Worm (Caenorhabditis elegans) whole organism, L4 larva: ENCODE data around the gene urb-1.
A peak's percentile ranks its signal among the peaks of the same experiment; 100 is the strongest.

Experiments
- D1046.2 ChIP-seq: fragments of 200-800 bp; sonication (Bioruptor generic); IDR thresholded peaks from 2 replicates; pipeline ENCODE4 v1.3.6; 2022; ENCODE audit warnings: missing genetic modification characterization, missing compliant biosample characterization
- F49E8.2 ChIP-seq: sonication (generic microtip); optimal IDR thresholded peaks from 2 replicates; lab custom pipeline; 2016; ENCODE audit warnings: missing compliant biosample characterization, mild to moderate bottlenecking, missing genetic modification characterization, borderline replicate concordance
- T26A8.4 ChIP-seq: fragments of 200-800 bp; sonication (Bioruptor generic); IDR thresholded peaks from 2 replicates; pipeline ENCODE4 v1.3.6; 2022; ENCODE audit warnings: missing genetic modification characterization, missing compliant biosample characterization
- Y48G9A.11 ChIP-seq: fragments of 200-800 bp; sonication (Bioruptor generic); IDR thresholded peaks from 2 replicates; pipeline ENCODE4 v1.3.6; 2022; ENCODE audit warnings: missing genetic modification reagents, missing genetic modification characterization, missing compliant biosample characterization
- aha-1 ChIP-seq: fragments of 150-350 bp; peaks from one replicate; lab custom pipeline; 2014; ENCODE audit warnings: missing biosample characterization, missing genetic modification characterization
- ama-1 ChIP-seq: fragments of 150-350 bp; optimal IDR thresholded peaks from 2 replicates; lab custom pipeline; 2014; ENCODE audit warnings: inconsistent platforms, mixed read lengths
- ceh-20 ChIP-seq: fragments of 200-800 bp; sonication (Bioruptor generic); IDR thresholded peaks from 2 replicates; pipeline ENCODE4 v1.3.6; 2022; ENCODE audit warnings: missing genetic modification reagents, missing genetic modification characterization, missing compliant biosample characterization
- ceh-28 ChIP-seq: fragments of 150-350 bp; optimal IDR thresholded peaks from 2 replicates; lab custom pipeline; 2014; ENCODE audit warnings: missing biosample characterization, missing genetic modification reagents, missing genetic modification characterization
- daf-12 ChIP-seq: fragments of 150-350 bp; optimal IDR thresholded peaks from 2 replicates; lab custom pipeline; 2014; ENCODE audit warnings: missing biosample characterization, missing genetic modification reagents, missing genetic modification characterization
- daf-16 ChIP-seq, 3 experiments: sonication (generic microtip); optimal IDR thresholded peaks; 2 replicates each; lab custom pipeline; 2016 to 2017; ENCODE audit warnings: missing genetic modification characterization in 3 of 3, missing genetic modification reagents in 3 of 3, mild to moderate bottlenecking in 2 of 3, missing compliant biosample characterization in 2 of 3, missing biosample characterization in 1 of 3, moderate library complexity in 1 of 3
- dmd-6 ChIP-seq: fragments of 200-800 bp; sonication (Bioruptor generic); IDR thresholded peaks from 2 replicates; pipeline ENCODE4 v1.3.6; 2022; ENCODE audit warnings: missing genetic modification reagents, missing genetic modification characterization, missing compliant biosample characterization
- dmd-8 ChIP-seq: fragments of 200-800 bp; sonication (Bioruptor generic); IDR thresholded peaks from 2 replicates; pipeline ENCODE4 v1.3.6; 2022; ENCODE audit warnings: missing genetic modification characterization, missing compliant biosample characterization
- dmd-9 ChIP-seq: fragments of 200-800 bp; sonication (Bioruptor generic); IDR thresholded peaks from 2 replicates; pipeline ENCODE4 v1.3.6; 2022; ENCODE audit warnings: missing genetic modification reagents, missing genetic modification characterization, missing compliant biosample characterization
- dpl-1 ChIP-seq: fragments of 150-350 bp; optimal IDR thresholded peaks from 2 replicates; lab custom pipeline; 2014; ENCODE audit warnings: missing biosample characterization, missing genetic modification reagents, missing genetic modification characterization
- egl-43 ChIP-seq: fragments of 200-800 bp; sonication (Bioruptor generic); IDR thresholded peaks from 2 replicates; pipeline ENCODE4 v1.3.6; 2022; ENCODE audit warnings: missing genetic modification reagents, missing genetic modification characterization, missing compliant biosample characterization
- hlh-11 ChIP-seq: fragments of 200-800 bp; sonication (Bioruptor generic); optimal IDR thresholded peaks from 2 replicates; lab custom pipeline; 2018; ENCODE audit warnings: mild to moderate bottlenecking, missing genetic modification characterization, missing compliant biosample characterization
- hlh-30 ChIP-seq: sonication (generic microtip); optimal IDR thresholded peaks from 2 replicates; lab custom pipeline; 2017; ENCODE audit warnings: antibody characterized with exemption, mild to moderate bottlenecking, missing genetic modification characterization, missing compliant biosample characterization; ENCODE audit not compliant: insufficient read depth
- lim-7 ChIP-seq: fragments of 200-800 bp; sonication (Bioruptor generic); IDR thresholded peaks from 2 replicates; pipeline ENCODE4 v1.3.6; 2022; ENCODE audit warnings: missing genetic modification characterization, missing compliant biosample characterization
- lin-1 ChIP-seq: fragments of 200-800 bp; sonication (Bioruptor generic); IDR thresholded peaks from 2 replicates; pipeline ENCODE4 v1.3.6; 2022; ENCODE audit warnings: missing genetic modification reagents, missing genetic modification characterization, missing compliant biosample characterization
- lin-13 ChIP-seq: fragments of 150-350 bp; optimal IDR thresholded peaks from 2 replicates; lab custom pipeline; 2014; ENCODE audit warnings: missing biosample characterization, missing genetic modification reagents, missing genetic modification characterization
- lin-38 ChIP-seq: fragments of 200-800 bp; sonication (Bioruptor generic); IDR thresholded peaks from 2 replicates; pipeline ENCODE4 v1.3.6; 2022; ENCODE audit warnings: missing genetic modification reagents, missing genetic modification characterization, missing compliant biosample characterization
- lir-3 ChIP-seq: sonication (generic microtip); optimal IDR thresholded peaks from 2 replicates; lab custom pipeline; 2016; ENCODE audit warnings: mild to moderate bottlenecking, missing genetic modification characterization, missing compliant biosample characterization
- madf-5 ChIP-seq, 2 experiments: fragments of 200-800 bp; sonication (Bioruptor generic); IDR thresholded peaks; 2 replicates each; pipeline ENCODE4 v1.3.6; 2022; ENCODE audit warnings: missing compliant biosample characterization in 2 of 2, missing genetic modification characterization in 2 of 2
- mdt-29 ChIP-seq: fragments of 200-800 bp; sonication (Bioruptor generic); IDR thresholded peaks from 2 replicates; pipeline ENCODE4 v1.3.6; 2022; ENCODE audit warnings: missing genetic modification reagents, missing genetic modification characterization, missing compliant biosample characterization
- mes-2 ChIP-seq: sonication (generic microtip); optimal IDR thresholded peaks from 2 replicates; lab custom pipeline; 2016; ENCODE audit warnings: missing genotype, mild to moderate bottlenecking, missing genetic modification characterization, missing compliant biosample characterization; ENCODE audit not compliant: poor library complexity, severe bottlenecking
- nhr-102 ChIP-seq: sonication (generic microtip); optimal IDR thresholded peaks from 2 replicates; lab custom pipeline; 2016; ENCODE audit warnings: mild to moderate bottlenecking, missing genetic modification characterization, moderate library complexity, missing compliant biosample characterization
- nhr-28 ChIP-seq: fragments of 150-350 bp; optimal IDR thresholded peaks from 2 replicates; lab custom pipeline; 2014; ENCODE audit warnings: missing biosample characterization, missing genetic modification characterization
- nhr-42 ChIP-seq: fragments of 200-800 bp; sonication (Bioruptor generic); IDR thresholded peaks from 2 replicates; pipeline ENCODE4 v1.3.6; 2022; ENCODE audit warnings: missing genetic modification characterization, missing compliant biosample characterization
- pha-4 ChIP-seq, 2 experiments: fragments of 150-350 bp in 1 of 2; fragments of 200-800 bp in 1 of 2; sonication (Bioruptor generic) in 1 of 2; IDR thresholded peaks in 1 of 2; optimal IDR thresholded peaks in 1 of 2; 2 replicates each; pipeline versions ENCODE4 v1.3.6 to Lab custom; 2014 to 2022; ENCODE audit warnings: missing genetic modification characterization in 2 of 2, missing genetic modification reagents in 2 of 2, missing biosample characterization in 1 of 2, missing compliant biosample characterization in 1 of 2
- sdz-12 ChIP-seq: fragments of 200-800 bp; sonication (Bioruptor generic); optimal IDR thresholded peaks from 2 replicates; lab custom pipeline; 2018; ENCODE audit warnings: mild to moderate bottlenecking, missing genetic modification characterization, missing compliant biosample characterization
- set-16 ChIP-seq: fragments of 200-800 bp; sonication (Bioruptor generic); IDR thresholded peaks from 2 replicates; pipeline ENCODE4 v1.3.6; 2022; ENCODE audit warnings: missing genetic modification reagents, missing genetic modification characterization, missing compliant biosample characterization
- snpc-4 ChIP-seq: fragments of 150-350 bp; optimal IDR thresholded peaks from 2 replicates; lab custom pipeline; 2014; ENCODE audit warnings: missing biosample characterization, missing genetic modification characterization
- spr-3 ChIP-seq: fragments of 200-800 bp; sonication (Bioruptor generic); optimal IDR thresholded peaks from 2 replicates; lab custom pipeline; 2018; ENCODE audit warnings: mild to moderate bottlenecking, missing genetic modification characterization, missing compliant biosample characterization
- unc-62 ChIP-seq, 3 experiments: fragments of 150-350 bp in 1 of 3; sonication (generic microtip); optimal IDR thresholded peaks in 2 of 3; peaks in 1 of 3; 1 replicate in 1 of 3; 2 replicates in 2 of 3; lab custom pipeline; 2014 to 2017; ENCODE audit warnings: missing biosample characterization in 3 of 3, missing genetic modification characterization in 3 of 3, missing genetic modification reagents in 3 of 3, missing genotype in 1 of 3
- zfp-3 ChIP-seq: fragments of 200-800 bp; sonication (Bioruptor generic); conservative IDR thresholded peaks from 2 replicates; pipeline ENCODE4 v1.3.6; 2022; ENCODE audit warnings: missing genetic modification reagents, missing genetic modification characterization, missing compliant biosample characterization
- zip-11 ChIP-seq: fragments of 200-800 bp; sonication (Bioruptor generic); IDR thresholded peaks from 2 replicates; pipeline ENCODE4 v1.3.6; 2022; ENCODE audit warnings: missing genetic modification characterization, missing compliant biosample characterization
- ztf-7 ChIP-seq: fragments of 150-350 bp; optimal IDR thresholded peaks from 2 replicates; lab custom pipeline; 2014; ENCODE audit warnings: missing biosample characterization, missing genetic modification characterization

The urb-1 gene

DNA sequence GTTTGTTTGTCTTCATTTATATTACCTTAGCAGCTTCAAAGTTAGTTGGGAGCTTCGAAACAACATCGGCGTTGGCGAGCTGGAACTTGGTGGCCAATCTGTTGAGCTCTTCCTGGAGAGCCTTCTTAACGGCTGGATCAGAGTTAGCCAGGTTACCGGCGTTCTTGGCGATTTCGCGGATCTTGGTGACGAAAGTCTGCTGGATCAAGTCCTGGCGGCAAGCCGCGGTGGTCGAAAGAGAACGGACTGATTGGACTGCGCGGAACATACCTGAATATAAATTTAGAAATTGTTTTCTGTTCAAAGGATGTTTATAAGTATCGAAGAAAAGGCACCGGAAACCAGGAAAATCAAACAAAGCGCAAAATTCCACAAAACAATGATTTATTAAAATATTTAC lies 2.9 kb upstream of the urb-1 start, which contains the start of gene atp-4:
atp-4 (minus strand) TSS at position 270 of the 400 bp plus-strand sequence.
- TF ChIP-seq daf-12 (tag; lab: Kevin White, UChicago) (no peak), snpc-4 (tag; lab: Kevin White, UChicago) (no peak), ztf-7 (tag; lab: Kevin White, UChicago) (no peak), F49E8.2 (tag; lab: Kevin White, UChicago) (no peak), dmd-8 (GFP tag; lab: Robert Waterston, UW) (0 out of 2 replicates have a peak, but pooled peaks have one; percentile 25), ama-1 (lab: Kevin White, UChicago) (peak; percentile 87), hlh-30 (tag; lab: Kevin White, UChicago) (no peak), lin-1 (GFP tag; lab: Robert Waterston, UW) (no peak), dmd-6 (GFP tag; lab: Robert Waterston, UW) (no peak), D1046.2 (GFP tag; lab: Robert Waterston, UW) (0 out of 2 replicates have a peak, but pooled peaks have one; percentile 76), set-16 (GFP tag; lab: Robert Waterston, UW) (peak; percentile 68), mdt-29 (GFP tag; lab: Robert Waterston, UW) (0 out of 2 replicates have a peak, but pooled peaks have one; percentile 15), madf-5 (GFP tag; IDR thresholded peaks at IDR 0.05; lab: Robert Waterston, UW) (0 out of 4 replicates have a peak, but pooled peaks of 1 of the 2 experiments have one; percentile 67), sdz-12 (GFP tag; lab: Kevin White, UChicago) (peak; percentile 51), pha-4 (GFP tag; IDR thresholded peaks at IDR 0.05; lab: Robert Waterston, UW) (no peak), pha-4 (tag; optimal IDR thresholded peaks at IDR 0.05; lab: Kevin White, UChicago) (no peak), Y48G9A.11 (GFP tag; lab: Robert Waterston, UW) (peak; percentile 72), dmd-9 (GFP tag; lab: Robert Waterston, UW) (0 out of 2 replicates have a peak, but pooled peaks have one; percentile 15), zip-11 (GFP tag; lab: Robert Waterston, UW) (no peak), lir-3 (tag; lab: Kevin White, UChicago) (no peak), unc-62 (GFP tag; optimal IDR thresholded peaks at IDR 0.05 in 1 of 2; lab: Kevin White, UChicago) (peak in 1 of 2 experiments; percentile 63), unc-62 (tag; optimal IDR thresholded peaks at IDR 0.05; lab: Kevin White, UChicago) (no peak), egl-43 (GFP tag; lab: Robert Waterston, UW) (peak; percentile 14; the same call in 1 of the 2 replicates), nhr-42 (GFP tag; lab: Robert Waterston, UW) (no peak), ceh-28 (tag; lab: Kevin White, UChicago) (no peak), lim-7 (GFP tag; lab: Robert Waterston, UW) (peak; percentile 29; the same call in 1 of the 2 replicates)

DNA sequence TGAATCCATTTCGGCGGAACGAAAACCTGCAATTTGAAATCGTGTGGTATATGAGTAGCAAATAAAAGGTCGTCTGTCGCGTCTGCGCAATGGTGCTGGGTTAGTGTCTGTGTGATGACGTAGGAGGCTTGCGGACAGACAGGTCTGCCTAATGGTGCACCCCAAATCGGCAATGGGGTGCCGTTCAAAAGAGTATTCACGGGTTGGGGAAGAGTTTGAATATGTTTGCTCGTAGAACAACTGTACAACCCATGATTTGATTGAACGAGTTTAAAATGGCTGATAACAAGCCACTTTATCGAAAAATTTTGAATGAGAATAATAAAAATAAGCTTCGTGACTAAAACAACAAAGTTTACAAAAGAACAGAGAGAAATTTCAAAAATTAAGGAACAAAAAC lies 2.0 kb upstream of the urb-1 start, which contains the start of gene T05H4.11:
T05H4.11 (minus strand) TSS at position 335 of the 400 bp plus-strand sequence.
- TF ChIP-seq daf-16 (GFP tag; optimal IDR thresholded peaks at IDR 0.05; lab: Kevin White, UChicago) (no peak), daf-16 (tag; optimal IDR thresholded peaks at IDR 0.05; lab: Kevin White, UChicago) (peak; percentile 70), zfp-3 (GFP tag; lab: Robert Waterston, UW) (peak; percentile 70; the same call in 1 of the 2 replicates), aha-1 (tag; lab: Kevin White, UChicago) (peak; percentile 20), hlh-11 (tag; lab: Kevin White, UChicago) (peak; percentile 18), hlh-30 (tag; lab: Kevin White, UChicago) (peak; percentile 2), dpl-1 (no peak), lin-38 (GFP tag; lab: Robert Waterston, UW) (peak; percentile 22; the same call in 1 of the 2 replicates), nhr-28 (tag; lab: Kevin White, UChicago) (peak; percentile 14), Y48G9A.11 (GFP tag; lab: Robert Waterston, UW) (no peak), nhr-102 (no peak), dmd-6 (GFP tag; lab: Robert Waterston, UW) (0 out of 2 replicates have a peak, but pooled peaks have one; percentile 6), lin-13 (GFP tag; lab: Kevin White, UChicago) (no peak), spr-3 (GFP tag; lab: Kevin White, UChicago) (no peak), ceh-20 (GFP tag; lab: Robert Waterston, UW) (0 out of 2 replicates have a peak, but pooled peaks have one; percentile 16), T26A8.4 (peak; percentile 39; the same call in 1 of the 2 replicates), mes-2 (peak; percentile 27), ama-1 (lab: Kevin White, UChicago) (peak; percentile 84)
